Fruit fly (Drosophila melanogaster) whole organism, embryonic: ENCODE data around the gene Or74a.

Experiments used
- Awh ChIP-seq: fragments of 200-800 bp; sonication (Bioruptor generic); IDR thresholded peaks from 2 replicates; pipeline ENCODE4, ENCODE4 v1.3.6; 2022; ENCODE audit warnings: missing biosample characterization, missing genetic modification characterization
- B-H1 ChIP-seq: fragments of 200-800 bp; sonication (Bioruptor generic); IDR thresholded peaks from 3 replicates; pipeline ENCODE4 v1.3.6; 2022; ENCODE audit warnings: missing biosample characterization, missing genetic modification characterization
- Bteb2 ChIP-seq: fragments of 200-800 bp; sonication (Bioruptor generic); optimal IDR thresholded peaks from 2 replicates; lab custom pipeline; 2016; ENCODE audit warnings: missing biosample characterization, missing genetic modification characterization
- CG10267 ChIP-seq: fragments of 200-800 bp; sonication (Bioruptor generic); optimal IDR thresholded peaks from 2 replicates; lab custom pipeline; 2018; ENCODE audit warnings: missing biosample characterization, mild to moderate bottlenecking, missing genetic modification characterization, moderate library complexity
- CG11504 ChIP-seq: fragments of 200-800 bp; sonication (Bioruptor generic); optimal IDR thresholded peaks from 3 replicates; lab custom pipeline; 2019; ENCODE audit warnings: missing biosample characterization, mild to moderate bottlenecking, missing genetic modification characterization, moderate library complexity
- CG12155 ChIP-seq: fragments of 200-800 bp; sonication (Bioruptor generic); optimal IDR thresholded peaks from 3 replicates; lab custom pipeline; 2016; ENCODE audit warnings: missing biosample characterization, missing genetic modification characterization
- CG12219 ChIP-seq: fragments of 200-800 bp; sonication (Bioruptor generic); optimal IDR thresholded peaks from 3 replicates; lab custom pipeline; 2018; ENCODE audit warnings: missing biosample characterization, mild to moderate bottlenecking, missing genetic modification characterization
- CG13894 ChIP-seq: fragments of 200-800 bp; sonication (Bioruptor generic); optimal IDR thresholded peaks from 3 replicates; lab custom pipeline; 2018; ENCODE audit warnings: missing biosample characterization, mild to moderate bottlenecking, missing genetic modification characterization, moderate library complexity
- CG15269 ChIP-seq: fragments of 200-800 bp; sonication (Bioruptor generic); optimal IDR thresholded peaks from 2 replicates; lab custom pipeline; 2018; ENCODE audit warnings: missing biosample characterization, mild to moderate bottlenecking, missing genetic modification characterization, moderate library complexity
- CG17359 ChIP-seq: fragments of 200-800 bp; sonication (Bioruptor generic); optimal IDR thresholded peaks from 3 replicates; lab custom pipeline; 2018; ENCODE audit warnings: missing biosample characterization, mild to moderate bottlenecking, missing genetic modification characterization, moderate library complexity
- CG18262 ChIP-seq: fragments of 200-800 bp; optimal IDR thresholded peaks from 3 replicates; lab custom pipeline; 2019; ENCODE audit warnings: missing biosample characterization, mild to moderate bottlenecking, missing genetic modification characterization, moderate library complexity
- CG1832 ChIP-seq: fragments of 200-800 bp; sonication (Bioruptor generic); optimal IDR thresholded peaks from 2 replicates; lab custom pipeline; 2017; ENCODE audit warnings: missing biosample characterization, mild to moderate bottlenecking, missing genetic modification characterization, inconsistent platforms
- CG4360 ChIP-seq: fragments of 200-800 bp; sonication (Bioruptor generic); IDR thresholded peaks from 2 replicates; pipeline ENCODE4 v1.3.6; 2022; ENCODE audit warnings: missing biosample characterization, missing genetic modification characterization
- CG7357 ChIP-seq: fragments of 200-800 bp; sonication (Bioruptor generic); IDR thresholded peaks from 3 replicates; pipeline ENCODE4 v1.3.6; 2022; ENCODE audit warnings: missing biosample characterization, missing genetic modification characterization
- CG7786 ChIP-seq: fragments of 200-800 bp; sonication (Bioruptor generic); optimal IDR thresholded peaks from 2 replicates; lab custom pipeline; 2016; ENCODE audit warnings: missing biosample characterization, missing genetic modification characterization
- CG7839 ChIP-seq: fragments of 200-800 bp; sonication (Bioruptor generic); optimal IDR thresholded peaks from 3 replicates; lab custom pipeline; 2018; ENCODE audit warnings: missing biosample characterization, mild to moderate bottlenecking, missing genetic modification characterization, moderate library complexity
- CG8924 ChIP-seq: fragments of 200-800 bp; optimal IDR thresholded peaks from 3 replicates; lab custom pipeline; 2019; ENCODE audit warnings: missing biosample characterization, mild to moderate bottlenecking, missing genetic modification characterization, moderate library complexity
- CG9817 ChIP-seq: fragments of 200-800 bp; sonication (Bioruptor generic); optimal IDR thresholded peaks from 2 replicates; lab custom pipeline; 2018; ENCODE audit warnings: missing biosample characterization, mild to moderate bottlenecking, missing genetic modification characterization, moderate library complexity
- Dip2 ChIP-seq: fragments of 200-800 bp; sonication (Bioruptor generic); IDR thresholded peaks from 2 replicates; pipeline ENCODE4 v1.3.6; 2022; ENCODE audit warnings: missing biosample characterization, missing genetic modification characterization
- E2f1 ChIP-seq: fragments of 200-800 bp; sonication (Bioruptor generic); IDR thresholded peaks from 2 replicates; pipeline ENCODE4 v1.3.6; 2022; ENCODE audit warnings: missing biosample characterization, missing genetic modification characterization
- H15 ChIP-seq: fragments of 200-800 bp; sonication (Bioruptor generic); IDR thresholded peaks from 3 replicates; pipeline ENCODE4 v1.3.6; 2022; ENCODE audit warnings: missing biosample characterization, missing genetic modification characterization
- Kr ChIP-seq: fragments of 200-800 bp; sonication (Bioruptor generic); optimal IDR thresholded peaks from 2 replicates; lab custom pipeline; 2017; ENCODE audit warnings: missing biosample characterization, mild to moderate bottlenecking, missing genetic modification characterization
- Mes4 ChIP-seq: fragments of 200-800 bp; sonication (Bioruptor generic); optimal IDR thresholded peaks from 2 replicates; lab custom pipeline; 2016; ENCODE audit warnings: missing biosample characterization, missing genetic modification characterization
- Nf-YB ChIP-seq: fragments of 200-800 bp; sonication (Bioruptor generic); optimal IDR thresholded peaks from 3 replicates; lab custom pipeline; 2019; ENCODE audit warnings: missing biosample characterization, mild to moderate bottlenecking, missing genetic modification characterization, moderate library complexity
- Stat92E ChIP-seq, 3 experiments: fragments of >200 bp in 2 of 3; fragments of 200-800 bp in 1 of 3; sonication (Bioruptor generic) in 1 of 3; optimal IDR thresholded peaks; 2 replicates each; lab custom pipeline; 2017 to 2019; ENCODE audit warnings: missing biosample characterization in 3 of 3, missing genetic modification characterization in 3 of 3, mild to moderate bottlenecking in 1 of 3, moderate library complexity in 1 of 3
- Trl ChIP-seq, 3 experiments: fragments of >200 bp in 2 of 3; fragments of 200-800 bp in 1 of 3; sonication (Bioruptor generic) in 1 of 3; optimal IDR thresholded peaks; 2 replicates in 1 of 3; 3 replicates in 2 of 3; lab custom pipeline; 2016 to 2017; ENCODE audit warnings: missing biosample characterization in 1 of 3, missing genetic modification characterization in 1 of 3
- crol ChIP-seq: fragments of 200-800 bp; sonication (Bioruptor generic); IDR thresholded peaks from 2 replicates; pipeline ENCODE4 v1.3.6; 2022; ENCODE audit warnings: missing biosample characterization, missing genetic modification characterization
- esg ChIP-seq: fragments of 200-800 bp; sonication (Bioruptor generic); conservative IDR thresholded peaks from 2 replicates; pipeline ENCODE4 v1.3.6; 2022; ENCODE audit warnings: missing biosample characterization, missing genetic modification characterization
- fd96Cb ChIP-seq: fragments of 200-800 bp; sonication (Bioruptor generic); optimal IDR thresholded peaks from 2 replicates; lab custom pipeline; 2018; ENCODE audit warnings: missing biosample characterization, mild to moderate bottlenecking, missing genetic modification characterization, moderate library complexity
- gcm ChIP-seq: fragments of 200-800 bp; sonication (Bioruptor generic); optimal IDR thresholded peaks from 2 replicates; lab custom pipeline; 2019; ENCODE audit warnings: missing biosample characterization, mild to moderate bottlenecking, missing genetic modification characterization, moderate library complexity
- grn ChIP-seq: fragments of 200-800 bp; sonication (Bioruptor generic); optimal IDR thresholded peaks from 3 replicates; lab custom pipeline; 2017; ENCODE audit warnings: missing biosample characterization, missing genetic modification characterization
- gsb-n ChIP-seq: fragments of 200-800 bp; sonication (Bioruptor generic); optimal IDR thresholded peaks from 3 replicates; lab custom pipeline; 2018; ENCODE audit warnings: missing biosample characterization, mild to moderate bottlenecking, missing genetic modification characterization
- ken ChIP-seq: fragments of 200-800 bp; sonication (Bioruptor generic); IDR thresholded peaks from 3 replicates; pipeline ENCODE4 v1.3.6; 2022; ENCODE audit warnings: missing biosample characterization, missing genetic modification characterization
- kni ChIP-seq: fragments of 200-800 bp; sonication (Bioruptor generic); optimal IDR thresholded peaks from 3 replicates; lab custom pipeline; 2017; ENCODE audit warnings: mild to moderate bottlenecking, missing biosample characterization, missing genetic modification reagents, missing genetic modification characterization
- nerfin-1 ChIP-seq: fragments of 200-800 bp; sonication (Bioruptor generic); optimal IDR thresholded peaks from 3 replicates; lab custom pipeline; 2019; ENCODE audit warnings: missing biosample characterization, mild to moderate bottlenecking, missing genetic modification characterization, moderate library complexity
- oc ChIP-seq: fragments of 200-800 bp; sonication (Bioruptor generic); optimal IDR thresholded peaks from 2 replicates; lab custom pipeline; 2018; ENCODE audit warnings: missing biosample characterization, mild to moderate bottlenecking, missing genetic modification characterization, moderate library complexity
- pros ChIP-seq: fragments of 200-800 bp; sonication (Bioruptor generic); optimal IDR thresholded peaks from 3 replicates; lab custom pipeline; 2019; ENCODE audit warnings: missing biosample characterization, mild to moderate bottlenecking, missing genetic modification characterization, moderate library complexity
- sd ChIP-seq: fragments of 200-800 bp; sonication (Bioruptor generic); optimal IDR thresholded peaks from 3 replicates; lab custom pipeline; 2018; ENCODE audit warnings: missing biosample characterization, mild to moderate bottlenecking, missing genetic modification characterization, moderate library complexity
- sens ChIP-seq: fragments of 200-800 bp; sonication (Bioruptor generic); peaks from one replicate; lab custom pipeline; 2016; ENCODE audit warnings: missing biosample characterization, missing genetic modification characterization
- seq ChIP-seq: fragments of 200-800 bp; sonication (Bioruptor generic); IDR thresholded peaks from 2 replicates; pipeline ENCODE4 v1.3.6; 2022; ENCODE audit warnings: missing biosample characterization, missing genetic modification characterization
- sqz ChIP-seq: fragments of 200-800 bp; sonication (Bioruptor generic); optimal IDR thresholded peaks from 3 replicates; lab custom pipeline; 2018; ENCODE audit warnings: missing biosample characterization, mild to moderate bottlenecking, missing genetic modification characterization
- tap ChIP-seq: fragments of 200-800 bp; optimal IDR thresholded peaks from 3 replicates; lab custom pipeline; 2019; ENCODE audit warnings: missing biosample characterization, mild to moderate bottlenecking, missing genetic modification characterization, moderate library complexity
- tll ChIP-seq, 2 experiments: fragments of 200-800 bp in 1 of 2; fragments of >200 bp in 1 of 2; sonication (Bioruptor generic) in 1 of 2; optimal IDR thresholded peaks; 2 replicates each; lab custom pipeline; 2017 to 2019; ENCODE audit warnings: missing biosample characterization in 2 of 2, missing genetic modification characterization in 2 of 2, mild to moderate bottlenecking in 1 of 2, moderate library complexity in 1 of 2
- unc-4 ChIP-seq: fragments of 200-800 bp; sonication (Bioruptor generic); IDR thresholded peaks from 2 replicates; pipeline ENCODE4 v1.3.6; 2022; ENCODE audit warnings: missing biosample characterization, missing genetic modification characterization; ENCODE audit not compliant: partially characterized antibody
- vnd ChIP-seq: fragments of 200-800 bp; sonication (Bioruptor generic); IDR thresholded peaks from 3 replicates; pipeline ENCODE4 v1.3.6; 2022; ENCODE audit warnings: missing biosample characterization, missing genetic modification characterization; ENCODE audit not compliant: partially characterized antibody
- zen ChIP-seq: fragments of 200-800 bp; sonication (Bioruptor generic); optimal IDR thresholded peaks from 3 replicates; lab custom pipeline; 2018; ENCODE audit warnings: missing biosample characterization, mild to moderate bottlenecking, missing genetic modification characterization, moderate library complexity

The Or74a gene

DNA sequence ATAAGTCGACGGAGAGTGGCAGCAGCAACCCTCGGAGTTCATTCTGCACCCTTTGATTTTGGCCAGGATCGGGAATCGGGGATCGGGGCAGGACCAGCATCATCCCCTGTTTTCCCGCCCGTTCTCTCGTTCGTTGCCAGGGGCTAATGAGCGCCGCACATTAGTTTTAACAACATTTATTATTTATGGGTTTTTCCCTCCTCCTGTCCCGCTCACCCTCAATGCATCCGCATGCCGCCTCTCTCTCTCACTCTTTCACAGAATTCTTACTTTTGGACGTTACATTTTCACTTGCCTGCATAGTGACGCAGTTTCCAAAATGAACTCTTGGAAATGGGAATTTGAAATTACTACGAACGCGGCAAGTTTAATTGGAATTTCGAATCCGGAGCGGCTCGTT is 38.0 kb upstream of the Or74a start:
- peak; percentile 41 for TF ChIP-seq Nf-YB (GFP tag; lab: Kevin White, UChicago)
- TF ChIP-seq Awh: peak; percentile 72; the same call in 1 of the 2 replicates
- TF ChIP-seq oc (tag; lab: Kevin White, UChicago): peak; percentile 25
- no peak for TF ChIP-seq CG17359 (tag; lab: Kevin White, UChicago)
- TF ChIP-seq CG8924: peak; percentile 26
- no peak for TF ChIP-seq Stat92E (GFP tag; optimal IDR thresholded peaks at IDR 0.05; lab: Kevin White, UChicago)
- peak; percentile 61 for TF ChIP-seq gcm (GFP tag; lab: Kevin White, UChicago)
- TF ChIP-seq CG1832 (GFP tag; lab: Kevin White, UChicago): peak; percentile 68
- peak; percentile 28 for TF ChIP-seq sd (tag; lab: Kevin White, UChicago)
- TF ChIP-seq pros (GFP tag; lab: Kevin White, UChicago): peak; percentile 91
- TF ChIP-seq nerfin-1: peak; percentile 89
- TF ChIP-seq kni (GFP tag; lab: Kevin White, UChicago): peak; percentile 47
- no peak for TF ChIP-seq CG15269
- TF ChIP-seq CG9817 (tag; lab: Kevin White, UChicago): no peak
- peak; percentile 51 for TF ChIP-seq gsb-n
- peak; percentile 69 for TF ChIP-seq zen (tag; lab: Kevin White, UChicago)
- TF ChIP-seq seq: peak; percentile 50; the same call in 1 of the 2 replicates
- no peak for TF ChIP-seq CG10267 (tag; lab: Kevin White, UChicago)
- TF ChIP-seq CG7839: no peak
- peak; percentile 76 for TF ChIP-seq Kr (GFP tag; lab: Kevin White, UChicago)
- TF ChIP-seq crol (GFP tag; lab: Robert Waterston, UW): peak; percentile 77
- no peak for TF ChIP-seq B-H1 (GFP tag; lab: Robert Waterston, UW)
- TF ChIP-seq ken (GFP tag; lab: Robert Waterston, UW): no peak

DNA sequence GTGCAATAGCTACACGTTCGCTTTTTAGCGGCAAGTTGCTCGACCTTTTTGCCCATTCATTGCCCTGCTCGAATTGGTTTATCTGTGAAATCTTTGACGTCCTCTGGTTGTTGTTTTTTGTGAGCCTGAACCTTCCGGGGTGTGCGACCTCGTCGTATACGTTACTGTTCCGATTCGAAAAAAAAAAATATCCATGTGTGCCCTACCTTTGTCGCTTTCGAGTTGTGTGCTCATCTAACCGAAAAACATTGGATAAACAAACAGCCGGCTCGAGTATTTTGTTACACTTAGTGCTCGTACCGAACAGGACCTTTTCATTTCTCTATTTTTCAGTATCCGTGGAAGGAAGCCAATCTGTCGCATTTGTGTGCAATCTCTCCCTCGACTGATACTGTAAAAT is 35.1 kb upstream of the Or74a start:
- TF ChIP-seq tll (GFP tag; optimal IDR thresholded peaks at IDR 0.05; lab: Kevin White, UChicago) (peak in 1 of 2 experiments; percentile 62), pros (GFP tag; lab: Kevin White, UChicago) (peak; percentile 72), oc (tag; lab: Kevin White, UChicago) (peak; percentile 89), CG4360 (GFP tag; lab: Robert Waterston, UW) (peak; percentile 55; the same call in 1 of the 2 replicates), H15 (GFP tag; lab: Robert Waterston, UW) (no peak), sqz (peak; percentile 55), CG13894 (tag; lab: Kevin White, UChicago) (peak; percentile 14), esg (GFP tag; lab: Robert Waterston, UW) (no peak), tap (tag; lab: Kevin White, UChicago) (peak; percentile 50), Bteb2 (GFP tag; lab: Kevin White, UChicago) (no peak), vnd (0 out of 3 replicates have a peak, but pooled peaks have one; percentile 12)

DNA sequence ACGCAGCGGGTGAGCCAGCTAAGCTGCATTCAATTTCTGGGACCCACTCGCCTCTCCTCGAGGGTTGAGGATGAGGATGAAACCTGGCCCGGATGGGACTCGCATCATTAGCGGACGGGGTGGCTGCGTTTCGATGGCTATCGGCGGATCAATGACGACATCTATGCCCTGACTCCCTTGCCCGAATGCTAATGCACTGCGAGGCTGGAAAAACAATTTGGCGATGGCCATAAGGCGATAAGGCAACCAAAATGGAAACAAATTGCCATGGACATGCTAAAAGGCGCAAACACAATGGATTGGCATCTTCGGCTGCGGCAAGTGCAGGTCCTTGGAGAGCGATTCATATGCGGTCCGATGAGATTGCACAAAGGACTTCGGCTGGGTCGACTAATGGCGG is 34.0 kb upstream of the Or74a start:
- TF ChIP-seq E2f1 (GFP tag; lab: Robert Waterston, UW) (no peak), tll (GFP tag; optimal IDR thresholded peaks at IDR 0.05; lab: Kevin White, UChicago) (peak in 1 of 2 experiments; percentile 35), zen (tag; lab: Kevin White, UChicago) (peak; percentile 80), oc (tag; lab: Kevin White, UChicago) (peak; percentile 68), Dip2 (no peak), Trl (optimal IDR thresholded peaks at IDR 0.05; lab: Kevin White, UChicago) (no peak), Trl (GFP tag; optimal IDR thresholded peaks at IDR 0.05; lab: Kevin White, UChicago) (no peak), CG7357 (0 out of 3 replicates have a peak, but pooled peaks have one; percentile 17), CG12155 (GFP tag; lab: Kevin White, UChicago) (no peak), fd96Cb (no peak), CG7786 (GFP tag; lab: Kevin White, UChicago) (no peak), CG11504 (tag; lab: Kevin White, UChicago) (no peak), CG12219 (no peak), grn (GFP tag; lab: Kevin White, UChicago) (peak; percentile 66), nerfin-1 (peak; percentile 27), Mes4 (GFP tag; lab: Kevin White, UChicago) (no peak), sens (GFP tag; lab: Kevin White, UChicago) (peak; percentile 23), CG18262 (tag; lab: Kevin White, UChicago) (no peak), unc-4 (no peak), pros (GFP tag; lab: Kevin White, UChicago) (peak; percentile 21)
- TF ChIP-seq, all 482 proteins: peak for 8
